Fruit fly (Drosophila melanogaster) whole organism, embryonic: Measurements from ENCODE around the gene Svil.
A peak's percentile ranks its signal among the peaks of the same experiment; 100 is the strongest.

Source experiments
- Ada2b ChIP-seq: fragments of 200-800 bp; sonication (Bioruptor generic); IDR thresholded peaks from 2 replicates; pipeline ENCODE4 v1.3.6; 2022; ENCODE audit warnings: missing biosample characterization, missing genetic modification characterization
- Aef1 ChIP-seq: fragments of 200-800 bp; sonication (Bioruptor generic); IDR thresholded peaks from 3 replicates; pipeline ENCODE4 v1.3.6; 2022; ENCODE audit warnings: missing biosample characterization, missing genetic modification characterization
- Asciz ChIP-seq: fragments of 200-800 bp; sonication (Bioruptor generic); optimal IDR thresholded peaks from 2 replicates; lab custom pipeline; 2017; ENCODE audit warnings: missing biosample characterization, mild to moderate bottlenecking, missing genetic modification characterization, missing genetic modification reagents
- B-H2 ChIP-seq: fragments of 200-800 bp; sonication (Bioruptor generic); optimal IDR thresholded peaks from 2 replicates; lab custom pipeline; 2018; ENCODE audit warnings: missing biosample characterization, mild to moderate bottlenecking, missing genetic modification characterization
- CG10209 ChIP-seq: fragments of 200-800 bp; sonication (Bioruptor generic); optimal IDR thresholded peaks from 3 replicates; lab custom pipeline; 2017; ENCODE audit warnings: missing biosample characterization, mild to moderate bottlenecking, missing genetic modification characterization, missing genetic modification reagents
- CG10321 ChIP-seq: fragments of 200-800 bp; sonication (Bioruptor generic); IDR thresholded peaks from 2 replicates; pipeline ENCODE4 v1.3.6; 2022; ENCODE audit warnings: missing biosample characterization, missing genetic modification characterization
- CG10543 ChIP-seq: fragments of 200-800 bp; sonication (Bioruptor generic); optimal IDR thresholded peaks from 3 replicates; lab custom pipeline; 2017; ENCODE audit warnings: missing biosample characterization, mild to moderate bottlenecking, missing genetic modification characterization, moderate library complexity
- CG12769 ChIP-seq: fragments of 200-800 bp; sonication (Bioruptor generic); optimal IDR thresholded peaks from 2 replicates; lab custom pipeline; 2019; ENCODE audit warnings: missing biosample characterization, mild to moderate bottlenecking, missing genetic modification characterization, moderate library complexity
- CG13296 ChIP-seq: fragments of 200-800 bp; sonication (Bioruptor generic); optimal IDR thresholded peaks from 3 replicates; lab custom pipeline; 2018; ENCODE audit warnings: missing biosample characterization, mild to moderate bottlenecking, missing genetic modification characterization
- CG13424 ChIP-seq: fragments of 200-800 bp; sonication (Bioruptor generic); optimal IDR thresholded peaks from 2 replicates; lab custom pipeline; 2019; ENCODE audit warnings: missing biosample characterization, mild to moderate bottlenecking, missing genetic modification characterization, moderate library complexity
- CG14441 ChIP-seq: fragments of 200-800 bp; sonication (Bioruptor generic); IDR thresholded peaks from 2 replicates; pipeline ENCODE4 v1.3.6; 2022; ENCODE audit warnings: missing biosample characterization, missing genetic modification characterization
- CG17328 ChIP-seq: fragments of 200-800 bp; sonication (Bioruptor generic); IDR thresholded peaks from 2 replicates; pipeline ENCODE4 v1.3.6; 2022; ENCODE audit warnings: missing biosample characterization, missing genetic modification characterization
- CG18262 ChIP-seq: fragments of 200-800 bp; optimal IDR thresholded peaks from 3 replicates; lab custom pipeline; 2019; ENCODE audit warnings: missing biosample characterization, mild to moderate bottlenecking, missing genetic modification characterization, moderate library complexity
- CG18599 ChIP-seq: fragments of 200-800 bp; sonication (Bioruptor generic); optimal IDR thresholded peaks from 3 replicates; lab custom pipeline; 2017; ENCODE audit warnings: missing biosample characterization, missing genetic modification characterization, mild to moderate bottlenecking, moderate library complexity, missing genetic modification reagents
- CG32767 ChIP-seq: fragments of 200-800 bp; sonication (Bioruptor generic); IDR thresholded peaks from 2 replicates; pipeline ENCODE4 v1.3.6; 2022; ENCODE audit warnings: missing biosample characterization, missing genetic modification characterization
- CG3281 ChIP-seq: fragments of 200-800 bp; sonication (Bioruptor generic); optimal IDR thresholded peaks from 3 replicates; lab custom pipeline; 2017; ENCODE audit warnings: missing biosample characterization, mild to moderate bottlenecking, missing genetic modification characterization
- CG6272 ChIP-seq: fragments of 200-800 bp; sonication (Bioruptor generic); IDR thresholded peaks from 2 replicates; pipeline ENCODE4 v1.3.6; 2022; ENCODE audit warnings: missing biosample characterization, missing genetic modification characterization
- CG6765 ChIP-seq: fragments of 200-800 bp; sonication (Bioruptor generic); optimal IDR thresholded peaks from 3 replicates; lab custom pipeline; 2017; ENCODE audit warnings: missing biosample characterization, mild to moderate bottlenecking, missing genetic modification characterization
- CG8290 ChIP-seq, 3 experiments: fragments of 200-800 bp; sonication (Bioruptor generic); optimal IDR thresholded peaks; 2 replicates each; lab custom pipeline; 2016 to 2019; ENCODE audit warnings: missing biosample characterization in 3 of 3, missing genetic modification characterization in 3 of 3, mild to moderate bottlenecking in 2 of 3, moderate library complexity in 1 of 3
- CG8478 ChIP-seq: fragments of >200 bp; optimal IDR thresholded peaks from 2 replicates; lab custom pipeline; 2018
- CG8924 ChIP-seq: fragments of 200-800 bp; optimal IDR thresholded peaks from 3 replicates; lab custom pipeline; 2019; ENCODE audit warnings: missing biosample characterization, mild to moderate bottlenecking, missing genetic modification characterization, moderate library complexity
- CoRest ChIP-seq: fragments of 200-800 bp; sonication (Bioruptor generic); optimal IDR thresholded peaks from 3 replicates; lab custom pipeline; 2018; ENCODE audit warnings: missing biosample characterization, mild to moderate bottlenecking, missing genetic modification characterization, moderate library complexity
- Deaf1 ChIP-seq: fragments of 200-800 bp; optimal IDR thresholded peaks from 3 replicates; lab custom pipeline; 2019; ENCODE audit warnings: missing biosample characterization, mild to moderate bottlenecking, missing genetic modification characterization, moderate library complexity
- Ets65A ChIP-seq: fragments of 200-800 bp; sonication (Bioruptor generic); peaks from one replicate; lab custom pipeline; 2016; ENCODE audit warnings: missing biosample characterization, missing genetic modification characterization
- NFAT ChIP-seq: fragments of 200-800 bp; sonication (Bioruptor generic); IDR thresholded peaks from 2 replicates; pipeline ENCODE4 v1.3.6; 2022; ENCODE audit warnings: missing biosample characterization, missing genetic modification characterization
- Pdp1 ChIP-seq, 2 experiments: fragments of 200-800 bp; sonication (Bioruptor generic); optimal IDR thresholded peaks; 3 replicates each; lab custom pipeline; 2016; ENCODE audit warnings: missing biosample characterization in 2 of 2, missing genetic modification characterization in 2 of 2, mild to moderate bottlenecking in 1 of 2, moderate library complexity in 1 of 2
- Ptx1 ChIP-seq: fragments of 200-800 bp; sonication (Bioruptor generic); IDR thresholded peaks from 2 replicates; pipeline ENCODE4 v1.3.6; 2022; ENCODE audit warnings: missing biosample characterization, missing genetic modification characterization
- Rfx ChIP-seq: fragments of 200-800 bp; sonication (Bioruptor generic); IDR thresholded peaks from 2 replicates; pipeline ENCODE4 v1.3.6; 2022; ENCODE audit warnings: missing biosample characterization, missing genetic modification characterization
- Sry-β ChIP-seq: fragments of 200-800 bp; sonication (Bioruptor generic); optimal IDR thresholded peaks from 2 replicates; lab custom pipeline; 2018; ENCODE audit warnings: missing biosample characterization, mild to moderate bottlenecking, missing genetic modification characterization, moderate library complexity
- Stat92E ChIP-seq, 3 experiments: fragments of >200 bp in 2 of 3; fragments of 200-800 bp in 1 of 3; sonication (Bioruptor generic) in 1 of 3; optimal IDR thresholded peaks; 2 replicates each; lab custom pipeline; 2017 to 2019; ENCODE audit warnings: missing biosample characterization in 3 of 3, missing genetic modification characterization in 3 of 3, mild to moderate bottlenecking in 1 of 3, moderate library complexity in 1 of 3
- Xbp1 ChIP-seq: fragments of 200-800 bp; sonication (Bioruptor generic); optimal IDR thresholded peaks from 3 replicates; lab custom pipeline; 2016; ENCODE audit warnings: missing biosample characterization, mild to moderate bottlenecking, missing genetic modification characterization
- crc ChIP-seq: fragments of 200-800 bp; sonication (Bioruptor generic); optimal IDR thresholded peaks from 2 replicates; lab custom pipeline; 2016; ENCODE audit warnings: missing biosample characterization, missing genetic modification characterization
- da ChIP-seq: fragments of 200-800 bp; sonication (Bioruptor generic); optimal IDR thresholded peaks from 2 replicates; lab custom pipeline; 2016; ENCODE audit warnings: missing biosample characterization, missing genetic modification characterization
- dan ChIP-seq: fragments of 200-800 bp; sonication (Bioruptor generic); IDR thresholded peaks from 2 replicates; pipeline ENCODE4 v1.3.6; 2022; ENCODE audit warnings: missing biosample characterization, missing genetic modification characterization
- esg ChIP-seq: fragments of 200-800 bp; sonication (Bioruptor generic); conservative IDR thresholded peaks from 2 replicates; pipeline ENCODE4 v1.3.6; 2022; ENCODE audit warnings: missing biosample characterization, missing genetic modification characterization
- fd3F ChIP-seq: fragments of 200-800 bp; sonication (Bioruptor generic); optimal IDR thresholded peaks from 2 replicates; lab custom pipeline; 2018; ENCODE audit warnings: missing biosample characterization, mild to moderate bottlenecking, missing genetic modification characterization, moderate library complexity
- gce ChIP-seq: fragments of 200-800 bp; sonication (Bioruptor generic); IDR thresholded peaks from 3 replicates; pipeline ENCODE4 v1.3.6; 2022; ENCODE audit warnings: missing biosample characterization, missing genetic modification characterization
- grau ChIP-seq: fragments of 200-800 bp; optimal IDR thresholded peaks from 3 replicates; lab custom pipeline; 2019; ENCODE audit warnings: missing biosample characterization, mild to moderate bottlenecking, missing genetic modification characterization, moderate library complexity
- h ChIP-seq: fragments of >200 bp; optimal IDR thresholded peaks from 2 replicates; lab custom pipeline; 2017
- lab ChIP-seq: fragments of 200-800 bp; sonication (Bioruptor generic); optimal IDR thresholded peaks from 3 replicates; lab custom pipeline; 2017; ENCODE audit warnings: missing biosample characterization, missing genetic modification characterization, mild to moderate bottlenecking, moderate library complexity, missing genetic modification reagents
- onecut ChIP-seq: fragments of 200-800 bp; sonication (Bioruptor generic); IDR thresholded peaks from 2 replicates; pipeline ENCODE4 v1.3.6; 2022; ENCODE audit warnings: missing biosample characterization, missing genetic modification characterization
- pan ChIP-seq, 4 experiments: fragments of >200 bp in 3 of 4; fragments of 200-800 bp in 1 of 4; sonication (Bioruptor generic) in 1 of 4; optimal IDR thresholded peaks in 3 of 4; IDR thresholded peaks in 1 of 4; 2 replicates each; pipeline versions ENCODE4 v1.3.6 to Lab custom; 2017 to 2022; ENCODE audit warnings: missing biosample characterization in 2 of 4, missing genetic modification characterization in 2 of 4, mixed read lengths in 1 of 4
- pho ChIP-seq: fragments of 200-800 bp; sonication (Bioruptor generic); optimal IDR thresholded peaks from 2 replicates; lab custom pipeline; 2016; ENCODE audit warnings: missing biosample characterization, missing genetic modification characterization
- seq ChIP-seq: fragments of 200-800 bp; sonication (Bioruptor generic); IDR thresholded peaks from 2 replicates; pipeline ENCODE4 v1.3.6; 2022; ENCODE audit warnings: missing biosample characterization, missing genetic modification characterization
- sug ChIP-seq: fragments of 200-800 bp; optimal IDR thresholded peaks from 2 replicates; lab custom pipeline; 2019; ENCODE audit warnings: missing biosample characterization, mild to moderate bottlenecking, missing genetic modification characterization, moderate library complexity
- tgo ChIP-seq: fragments of 200-800 bp; sonication (Bioruptor generic); IDR thresholded peaks from 3 replicates; pipeline ENCODE4 v1.3.6; 2022; ENCODE audit warnings: missing biosample characterization, missing genetic modification characterization
- wdn ChIP-seq: fragments of 200-800 bp; sonication (Bioruptor generic); IDR thresholded peaks from 2 replicates; pipeline ENCODE4 v1.3.6; 2022; ENCODE audit warnings: missing biosample characterization, missing genetic modification characterization
- wor ChIP-seq: fragments of 200-800 bp; sonication (Bioruptor generic); IDR thresholded peaks from 2 replicates; pipeline ENCODE4 v1.3.6; 2022; ENCODE audit warnings: missing biosample characterization, missing genetic modification characterization
- yki ChIP-seq: fragments of >200 bp; optimal IDR thresholded peaks from 3 replicates; lab custom pipeline; 2018

Gene Svil

dm6 chr3L:2411564-2412080 lies 34.2 kb downstream of the Svil start (continued):
- TF ChIP-seq CG10543 (GFP tag; lab: Kevin White, UChicago) (peak; percentile 21), Xbp1 (GFP tag; lab: Kevin White, UChicago) (peak; percentile 1), Aef1 (GFP tag; lab: Robert Waterston, UW) (peak; percentile 49; the same call in 2 of the 3 replicates), CG8478 (lab: Kevin White, UChicago) (no peak), Sry-β (GFP tag; lab: Kevin White, UChicago) (no peak), CG13296 (GFP tag; lab: Kevin White, UChicago) (peak; percentile 51), grau (tag; lab: Kevin White, UChicago) (peak; percentile 61), CoRest (tag; lab: Kevin White, UChicago) (peak; percentile 46), CG10321 (no peak), B-H2 (GFP tag; lab: Kevin White, UChicago) (peak; percentile 40), CG10209 (GFP tag; lab: Kevin White, UChicago) (peak; percentile 14), CG8290 (GFP tag; optimal IDR thresholded peaks at IDR 0.05; lab: Kevin White, UChicago) (no peak), CG8290 (tag; optimal IDR thresholded peaks at IDR 0.05; lab: Kevin White, UChicago) (no peak), Stat92E (GFP tag; optimal IDR thresholded peaks at IDR 0.05; lab: Kevin White, UChicago) (no peak), da (GFP tag; lab: Kevin White, UChicago) (no peak), esg (GFP tag; lab: Robert Waterston, UW) (peak; percentile 16; the same call in 1 of the 2 replicates), CG6765 (GFP tag; lab: Kevin White, UChicago) (peak; percentile 32), fd3F (GFP tag; lab: Kevin White, UChicago) (peak; percentile 44), Deaf1 (tag; lab: Kevin White, UChicago) (peak; percentile 10), CG32767 (GFP tag; lab: Robert Waterston, UW) (no peak), yki (lab: Kevin White, UChicago) (no peak), CG18599 (GFP tag; lab: Kevin White, UChicago) (peak; percentile 90), Ptx1 (GFP tag; lab: Robert Waterston, UW) (peak; percentile 17; the same call in 1 of the 2 replicates), crc (GFP tag; lab: Kevin White, UChicago) (no peak), Ets65A (GFP tag; lab: Kevin White, UChicago) (peak; percentile 64), wdn (GFP tag; lab: Robert Waterston, UW) (0 out of 2 replicates have a peak, but pooled peaks have one; percentile 6), sug (tag; lab: Kevin White, UChicago) (peak; percentile 48), Ada2b (GFP tag; lab: Robert Waterston, UW) (peak; percentile 54; the same call in 1 of the 2 replicates), CG18262 (tag; lab: Kevin White, UChicago) (no peak), NFAT (GFP tag; lab: Robert Waterston, UW) (no peak), tgo (peak; percentile 60; the same call in 2 of the 3 replicates), CG17328 (GFP tag; lab: Robert Waterston, UW) (peak; percentile 10; the same call in 1 of the 2 replicates), lab (GFP tag; lab: Kevin White, UChicago) (peak; percentile 77), pan (optimal IDR thresholded peaks at IDR 0.05; lab: Kevin White, UChicago) (no peak), pan (GFP tag; optimal IDR thresholded peaks at IDR 0.05 in 1 of 2, IDR thresholded peaks at IDR 0.05 in 1 of 2) (peak in 1 of 2 experiments; percentile 65), pho (GFP tag; lab: Kevin White, UChicago) (peak; percentile 28), gce (0 out of 3 replicates have a peak, but pooled peaks have one; percentile 44), Pdp1 (GFP tag; optimal IDR thresholded peaks at IDR 0.05; lab: Kevin White, UChicago) (peak in 1 of 2 experiments; percentile 19), seq (GFP tag; lab: Robert Waterston, UW) (0 out of 2 replicates have a peak, but pooled peaks have one; percentile 13), CG12769 (tag; lab: Kevin White, UChicago) (peak; percentile 43), CG6272 (GFP tag; lab: Robert Waterston, UW) (no peak), onecut (GFP tag; lab: Robert Waterston, UW) (0 out of 2 replicates have a peak, but pooled peaks have one; percentile 12), Asciz (GFP tag; lab: Kevin White, UChicago) (no peak), CG13424 (tag; lab: Kevin White, UChicago) (peak; percentile 72), CG14441 (GFP tag; lab: Robert Waterston, UW) (0 out of 2 replicates have a peak, but pooled peaks have one; percentile 35), CG3281 (GFP tag; lab: Kevin White, UChicago) (peak; percentile 71), dan (no peak), Rfx (GFP tag; lab: Robert Waterston, UW) (peak; percentile 53), CG8924 (tag; lab: Kevin White, UChicago) (peak; percentile 42), wor (GFP tag; lab: Robert Waterston, UW) (0 out of 2 replicates have a peak, but pooled peaks have one; percentile 34), h (no peak)
